Worm (Caenorhabditis elegans) whole organism, late embryonic: Measurements from ENCODE around the gene pgp-1.

ENCODE experiments used
- F13H6.1 ChIP-seq: sonication (generic microtip); optimal IDR thresholded peaks from 2 replicates; lab custom pipeline; 2016; ENCODE audit warnings: missing genetic modification characterization, missing compliant biosample characterization
- ama-1 ChIP-seq: fragments of 150-350 bp; optimal IDR thresholded peaks from 2 replicates; lab custom pipeline; 2014
- ceh-22 ChIP-seq: sonication (generic microtip); optimal IDR thresholded peaks from 2 replicates; lab custom pipeline; 2017; ENCODE audit warnings: missing biosample characterization, missing genetic modification characterization
- fkh-10 ChIP-seq: fragments of 150-350 bp; optimal IDR thresholded peaks from 2 replicates; lab custom pipeline; 2014; ENCODE audit warnings: missing biosample characterization, missing genetic modification reagents, missing genetic modification characterization
- nfya-1 ChIP-seq: sonication (generic microtip); optimal IDR thresholded peaks from 2 replicates; lab custom pipeline; 2017; ENCODE audit warnings: missing genetic modification characterization, mild to moderate bottlenecking, missing compliant biosample characterization, antibody characterized with exemption, moderate library complexity
- nhr-232 ChIP-seq: sonication (generic microtip); optimal IDR thresholded peaks from 2 replicates; lab custom pipeline; 2016; ENCODE audit warnings: missing genetic modification characterization, missing compliant biosample characterization
- odd-2 ChIP-seq: sonication (generic microtip); optimal IDR thresholded peaks from 2 replicates; lab custom pipeline; 2017; ENCODE audit warnings: antibody characterized with exemption, mild to moderate bottlenecking, missing genetic modification characterization, missing compliant biosample characterization
- pag-3 ChIP-seq: sonication (generic microtip); optimal IDR thresholded peaks from 2 replicates; lab custom pipeline; 2016; ENCODE audit warnings: missing compliant biosample characterization, missing genetic modification characterization, borderline replicate concordance
- rnt-1 ChIP-seq: sonication (generic microtip); optimal IDR thresholded peaks from 2 replicates; lab custom pipeline; 2016; ENCODE audit warnings: missing genetic modification characterization, missing compliant biosample characterization
- unc-55 ChIP-seq: sonication (generic microtip); optimal IDR thresholded peaks from 2 replicates; lab custom pipeline; 2017; ENCODE audit warnings: missing biosample characterization, missing genetic modification reagents, missing genetic modification characterization
- unc-86 ChIP-seq: sonication (generic microtip); optimal IDR thresholded peaks from 2 replicates; lab custom pipeline; 2016; ENCODE audit warnings: missing genetic modification characterization, missing compliant biosample characterization
- zip-5 ChIP-seq: sonication (generic microtip); optimal IDR thresholded peaks from 2 replicates; lab custom pipeline; 2016; ENCODE audit warnings: missing genetic modification characterization, missing compliant biosample characterization

ce11 chrIV:12585966-12586365 lies 13.0 kb downstream of the pgp-1 start, which contains the start of gene K08E7.8:
- TF ChIP-seq ama-1 (lab: Kevin White, UChicago) (no peak), unc-55 (GFP tag; lab: Kevin White, UChicago) (no peak), unc-86 (tag; lab: Kevin White, UChicago) (no peak), rnt-1 (tag; lab: Kevin White, UChicago) (no peak), odd-2 (tag; lab: Kevin White, UChicago) (no peak), nfya-1 (no peak), zip-5 (tag; lab: Kevin White, UChicago) (no peak), pag-3 (tag; lab: Kevin White, UChicago) (no peak), ceh-22 (tag; lab: Kevin White, UChicago) (no peak), fkh-10 (GFP tag; lab: Kevin White, UChicago) (no peak), F13H6.1 (tag; lab: Kevin White, UChicago) (no peak), nhr-232 (tag; lab: Kevin White, UChicago) (no peak)
